Worm (Caenorhabditis elegans) whole organism, late embryonic: Measurements from ENCODE around the gene srsx-9.

ENCODE experiments used
- C38D4.7 ChIP-seq: fragments of 200-800 bp; sonication (Bioruptor generic); optimal IDR thresholded peaks from 2 replicates; lab custom pipeline; 2018; ENCODE audit warnings: mild to moderate bottlenecking, missing genetic modification characterization, moderate library complexity, missing compliant biosample characterization
- F13H6.1 ChIP-seq: sonication (generic microtip); optimal IDR thresholded peaks from 2 replicates; lab custom pipeline; 2016; ENCODE audit warnings: missing genetic modification characterization, missing compliant biosample characterization
- ceh-9 ChIP-seq: sonication (generic microtip); optimal IDR thresholded peaks from 2 replicates; lab custom pipeline; 2016; ENCODE audit warnings: mild to moderate bottlenecking, missing genetic modification characterization, inconsistent platforms, missing compliant biosample characterization
- dmd-4 ChIP-seq: sonication (generic microtip); optimal IDR thresholded peaks from 2 replicates; lab custom pipeline; 2016; ENCODE audit warnings: borderline replicate concordance, missing genetic modification characterization, missing compliant biosample characterization
- elt-2 ChIP-seq: sonication (generic microtip); optimal IDR thresholded peaks from 2 replicates; lab custom pipeline; 2016; ENCODE audit warnings: missing genetic modification reagents, missing genetic modification characterization, missing compliant biosample characterization
- fax-1 ChIP-seq: sonication (generic microtip); optimal IDR thresholded peaks from 2 replicates; lab custom pipeline; 2016; ENCODE audit warnings: missing genotype, missing genetic modification characterization, missing compliant biosample characterization
- hlh-13 ChIP-seq: fragments of 200-800 bp; sonication (Bioruptor generic); optimal IDR thresholded peaks from 2 replicates; lab custom pipeline; 2018; ENCODE audit warnings: mild to moderate bottlenecking, missing genetic modification characterization, missing compliant biosample characterization
- hlh-30 ChIP-seq: sonication (generic microtip); optimal IDR thresholded peaks from 2 replicates; lab custom pipeline; 2017; ENCODE audit warnings: antibody characterized with exemption, missing genetic modification characterization, missing compliant biosample characterization; ENCODE audit not compliant: insufficient read depth
- nhr-232 ChIP-seq: sonication (generic microtip); optimal IDR thresholded peaks from 2 replicates; lab custom pipeline; 2016; ENCODE audit warnings: missing genetic modification characterization, missing compliant biosample characterization
- pha-4 ChIP-seq: fragments of 150-350 bp; optimal IDR thresholded peaks from 2 replicates; lab custom pipeline; 2018; ENCODE audit warnings: missing biosample characterization, missing genetic modification reagents, missing genetic modification characterization
- tbx-2 ChIP-seq: sonication (generic microtip); optimal IDR thresholded peaks from 2 replicates; lab custom pipeline; 2016; ENCODE audit warnings: missing genetic modification characterization, missing compliant biosample characterization
- tbx-7 ChIP-seq: sonication (generic microtip); optimal IDR thresholded peaks from 2 replicates; lab custom pipeline; 2016; ENCODE audit warnings: missing genotype, missing genetic modification characterization, missing compliant biosample characterization
- unc-3 ChIP-seq, 2 experiments: fragments of 200-800 bp in 1 of 2; sonication (Bioruptor generic) in 1 of 2; sonication (generic microtip) in 1 of 2; conservative IDR thresholded peaks in 1 of 2; optimal IDR thresholded peaks in 1 of 2; 2 replicates each; pipeline versions ENCODE4 v1.3.6 to Lab custom; 2016 to 2022; ENCODE audit warnings: missing compliant biosample characterization in 2 of 2, missing genetic modification characterization in 2 of 2, missing genetic modification reagents in 1 of 2
- unc-55 ChIP-seq: sonication (generic microtip); optimal IDR thresholded peaks from 2 replicates; lab custom pipeline; 2017; ENCODE audit warnings: missing biosample characterization, missing genetic modification reagents, missing genetic modification characterization

ce11 chrV:4983091-4983490 is 10.2 kb upstream of the srsx-9 start, which contains the start of gene srsx-13:
- TF ChIP-seq elt-2 (tag; lab: Kevin White, UChicago), result no peak
- TF ChIP-seq unc-55 (GFP tag; lab: Kevin White, UChicago), result no peak
- no peak for TF ChIP-seq tbx-2 (tag; lab: Kevin White, UChicago)
- no peak for TF ChIP-seq F13H6.1
- no peak for TF ChIP-seq pha-4
- TF ChIP-seq hlh-13 (GFP tag; lab: Kevin White, UChicago), result no peak
- no peak for TF ChIP-seq unc-3 (GFP tag; conservative IDR thresholded peaks at IDR 0.05; lab: Robert Waterston, UW)
- no peak for TF ChIP-seq unc-3 (tag; optimal IDR thresholded peaks at IDR 0.05; lab: Kevin White, UChicago)
- no peak for TF ChIP-seq ceh-9 (tag; lab: Kevin White, UChicago)
- TF ChIP-seq nhr-232, result no peak
- no peak for TF ChIP-seq dmd-4 (tag; lab: Kevin White, UChicago)
- no peak for TF ChIP-seq tbx-7 (tag; lab: Kevin White, UChicago)
- no peak for TF ChIP-seq hlh-30
- TF ChIP-seq C38D4.7 (GFP tag; lab: Kevin White, UChicago), result no peak
- TF ChIP-seq fax-1 (tag; lab: Kevin White, UChicago), result no peak
